Worm (Caenorhabditis elegans) whole organism, L1 larva: ENCODE results near the gene C08B6.3.
A peak's percentile ranks its signal among the peaks of the same experiment; 100 is the strongest.

Experiments
- C04F5.9 ChIP-seq: sonication (generic microtip); optimal IDR thresholded peaks from 2 replicates; lab custom pipeline; 2016; ENCODE audit warnings: missing genetic modification characterization, missing compliant biosample characterization
- C16A3.4 ChIP-seq: fragments of 150-350 bp; optimal IDR thresholded peaks from 2 replicates; lab custom pipeline; 2014; ENCODE audit warnings: missing biosample characterization, missing genetic modification characterization
- F16B12.6 ChIP-seq: fragments of 150-350 bp; optimal IDR thresholded peaks from 2 replicates; lab custom pipeline; 2014; ENCODE audit warnings: missing biosample characterization, missing genetic modification characterization
- aha-1 ChIP-seq: fragments of 150-350 bp; optimal IDR thresholded peaks from 2 replicates; lab custom pipeline; 2014; ENCODE audit warnings: missing biosample characterization, missing genetic modification characterization
- alr-1 ChIP-seq: fragments of 200-800 bp; sonication (Bioruptor generic); optimal IDR thresholded peaks from 2 replicates; lab custom pipeline; 2018; ENCODE audit warnings: borderline replicate concordance, mild to moderate bottlenecking, missing genetic modification characterization, missing compliant biosample characterization
- ama-1 ChIP-seq: fragments of 150-350 bp; optimal IDR thresholded peaks from 2 replicates; lab custom pipeline; 2014
- ceh-8 ChIP-seq: fragments of 200-800 bp; sonication (Bioruptor generic); optimal IDR thresholded peaks from 2 replicates; lab custom pipeline; 2018; ENCODE audit warnings: mild to moderate bottlenecking, missing genetic modification characterization, moderate library complexity, missing compliant biosample characterization
- ces-1 ChIP-seq: fragments of 150-350 bp; optimal IDR thresholded peaks from 2 replicates; lab custom pipeline; 2014; ENCODE audit warnings: missing biosample characterization, missing genetic modification reagents, missing genetic modification characterization
- dsc-1 ChIP-seq: sonication (generic microtip); optimal IDR thresholded peaks from 2 replicates; lab custom pipeline; 2016; ENCODE audit warnings: mild to moderate bottlenecking, missing genetic modification characterization, missing compliant biosample characterization
- egl-27 ChIP-seq, 2 experiments: fragments of 150-350 bp in 1 of 2; sonication (generic microtip); optimal IDR thresholded peaks; 3 replicates each; lab custom pipeline; 2017 to 2018; ENCODE audit warnings: missing biosample characterization in 2 of 2, missing genetic modification characterization in 2 of 2, missing genetic modification reagents in 2 of 2
- elt-2 ChIP-seq: sonication (generic microtip); optimal IDR thresholded peaks from 2 replicates; lab custom pipeline; 2016; ENCODE audit warnings: missing genetic modification characterization, mild to moderate bottlenecking, inconsistent platforms, missing compliant biosample characterization, missing genetic modification reagents
- fkh-10 ChIP-seq: sonication (generic microtip); optimal IDR thresholded peaks from 2 replicates; lab custom pipeline; 2017; ENCODE audit warnings: missing biosample characterization, missing genetic modification reagents, missing genetic modification characterization
- fkh-4 ChIP-seq: sonication (generic microtip); optimal IDR thresholded peaks from 2 replicates; lab custom pipeline; 2016; ENCODE audit warnings: missing compliant biosample characterization, missing genetic modification characterization, borderline replicate concordance
- fos-1 ChIP-seq: fragments of 150-350 bp; optimal IDR thresholded peaks from 2 replicates; lab custom pipeline; 2014; ENCODE audit warnings: missing biosample characterization, missing genetic modification characterization
- hpl-2 ChIP-seq: fragments of 150-350 bp; optimal IDR thresholded peaks from 2 replicates; lab custom pipeline; 2014; ENCODE audit warnings: missing biosample characterization, missing genetic modification reagents, missing genetic modification characterization
- lir-3 ChIP-seq: sonication (generic microtip); optimal IDR thresholded peaks from 2 replicates; lab custom pipeline; 2016; ENCODE audit warnings: mild to moderate bottlenecking, missing genetic modification characterization, moderate library complexity, missing compliant biosample characterization; ENCODE audit not compliant: poor library complexity
- lsy-2 ChIP-seq, 2 experiments: fragments of 150-350 bp; optimal IDR thresholded peaks; 2 replicates each; lab custom pipeline; 2014; ENCODE audit warnings: missing biosample characterization in 2 of 2, missing genetic modification characterization in 2 of 2
- mab-9 ChIP-seq: fragments of 200-800 bp; sonication (Bioruptor generic); IDR thresholded peaks from 2 replicates; pipeline ENCODE4 v1.3.6; 2022; ENCODE audit warnings: missing genetic modification reagents, missing genetic modification characterization, missing compliant biosample characterization
- mdl-1 ChIP-seq, 2 experiments: fragments of 150-350 bp; optimal IDR thresholded peaks; 2 replicates each; lab custom pipeline; 2014 to 2017; ENCODE audit warnings: missing biosample characterization in 2 of 2, missing genetic modification characterization in 2 of 2, inconsistent platforms in 1 of 2
- nhr-237 ChIP-seq: fragments of 150-350 bp; optimal IDR thresholded peaks from 2 replicates; lab custom pipeline; 2014; ENCODE audit warnings: missing biosample characterization, missing genetic modification characterization
- nhr-71 ChIP-seq: sonication (generic microtip); optimal IDR thresholded peaks from 2 replicates; lab custom pipeline; 2016; ENCODE audit warnings: mild to moderate bottlenecking, missing genetic modification characterization, moderate library complexity, missing compliant biosample characterization
- nhr-76 ChIP-seq: sonication (generic microtip); optimal IDR thresholded peaks from 2 replicates; lab custom pipeline; 2017; ENCODE audit warnings: missing biosample characterization, missing genetic modification characterization
- nhr-84 ChIP-seq: sonication (generic microtip); optimal IDR thresholded peaks from 2 replicates; lab custom pipeline; 2017; ENCODE audit warnings: missing biosample characterization, missing genetic modification characterization
- pqm-1 ChIP-seq: sonication (generic microtip); optimal IDR thresholded peaks from 3 replicates; lab custom pipeline; 2017; ENCODE audit warnings: missing biosample characterization, missing genetic modification characterization
- snu-23 ChIP-seq: sonication (generic microtip); optimal IDR thresholded peaks from 2 replicates; lab custom pipeline; 2016; ENCODE audit warnings: missing genetic modification characterization, missing compliant biosample characterization
- tbx-2 ChIP-seq: sonication (generic microtip); optimal IDR thresholded peaks from 2 replicates; lab custom pipeline; 2016; ENCODE audit warnings: missing genetic modification characterization, missing compliant biosample characterization
- unc-30 ChIP-seq: sonication (generic microtip); optimal IDR thresholded peaks from 2 replicates; lab custom pipeline; 2017; ENCODE audit warnings: missing biosample characterization, missing genetic modification characterization
- unc-62 ChIP-seq: fragments of 150-350 bp; optimal IDR thresholded peaks from 2 replicates; lab custom pipeline; 2014; ENCODE audit warnings: missing biosample characterization, missing genetic modification reagents, missing genetic modification characterization
- xbp-1 ChIP-seq: sonication (generic microtip); optimal IDR thresholded peaks from 2 replicates; lab custom pipeline; 2016; ENCODE audit warnings: missing genetic modification characterization, missing compliant biosample characterization
- ztf-11 ChIP-seq, 2 experiments: sonication (generic microtip); optimal IDR thresholded peaks; 2 replicates each; lab custom pipeline; 2016 to 2017; ENCODE audit warnings: missing genetic modification characterization in 2 of 2, missing biosample characterization in 1 of 2, missing compliant biosample characterization in 1 of 2

C08B6.3 gene

ce11 chrV:10114329-10114728 lies 2.2 kb upstream of the C08B6.3 start, which contains the start of gene cht-5:
Gene cht-5, plus strand, starts transcription at chrV:10114629.
- TF ChIP-seq dsc-1 (tag; lab: Kevin White, UChicago): no peak
- no peak for TF ChIP-seq lsy-2 (tag; optimal IDR thresholded peaks at IDR 0.05; lab: Kevin White, UChicago)
- TF ChIP-seq ceh-8: no peak
- TF ChIP-seq, all 84 proteins: peak for 0

DNA sequence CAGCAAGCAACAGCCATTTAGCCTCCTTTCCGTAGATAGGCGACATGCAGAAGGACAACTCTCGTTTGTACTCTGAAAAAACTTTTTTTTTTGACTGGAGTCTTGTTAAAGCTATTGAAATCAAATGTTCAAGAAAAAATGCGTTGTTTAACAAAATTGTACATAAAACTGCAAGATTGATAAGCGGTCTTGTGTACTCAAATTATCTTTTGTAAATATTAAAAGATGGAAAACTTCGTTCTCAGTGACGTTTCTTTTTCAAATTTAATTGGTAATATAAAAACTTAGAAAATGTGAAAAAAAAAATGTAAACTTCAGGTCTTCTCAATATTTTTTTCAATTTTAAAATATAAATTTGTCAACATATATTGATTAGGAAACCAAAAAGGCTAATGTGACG lies 958 bp downstream of the C08B6.3 start:
- TF ChIP-seq fkh-4 (tag; lab: Kevin White, UChicago) (no peak), ceh-8 (no peak), alr-1 (tag; lab: Kevin White, UChicago) (no peak), mdl-1 (tag; optimal IDR thresholded peaks at IDR 0.05; lab: Kevin White, UChicago) (no peak), C04F5.9 (tag; lab: Kevin White, UChicago) (no peak), snu-23 (GFP tag; lab: Kevin White, UChicago) (no peak), elt-2 (tag; lab: Kevin White, UChicago) (no peak), lir-3 (tag; lab: Kevin White, UChicago) (no peak), lsy-2 (tag; optimal IDR thresholded peaks at IDR 0.05; lab: Kevin White, UChicago) (no peak), pqm-1 (tag; lab: Kevin White, UChicago) (no peak), xbp-1 (no peak), hpl-2 (GFP tag; lab: Kevin White, UChicago) (no peak), tbx-2 (tag; lab: Kevin White, UChicago) (no peak), aha-1 (no peak), C16A3.4 (no peak), nhr-84 (no peak), ztf-11 (tag; optimal IDR thresholded peaks at IDR 0.05; lab: Kevin White, UChicago) (no peak)

ce11 chrV:10107309-10107708 lies 4.8 kb downstream of the C08B6.3 start, which contains the start of gene C08B6.11:
Gene C08B6.11, plus strand, starts transcription at chrV:10107609.
- TF ChIP-seq fos-1 (tag; lab: Kevin White, UChicago) (no peak), unc-62 (GFP tag; lab: Kevin White, UChicago) (no peak), unc-30 (no peak)

DNA sequence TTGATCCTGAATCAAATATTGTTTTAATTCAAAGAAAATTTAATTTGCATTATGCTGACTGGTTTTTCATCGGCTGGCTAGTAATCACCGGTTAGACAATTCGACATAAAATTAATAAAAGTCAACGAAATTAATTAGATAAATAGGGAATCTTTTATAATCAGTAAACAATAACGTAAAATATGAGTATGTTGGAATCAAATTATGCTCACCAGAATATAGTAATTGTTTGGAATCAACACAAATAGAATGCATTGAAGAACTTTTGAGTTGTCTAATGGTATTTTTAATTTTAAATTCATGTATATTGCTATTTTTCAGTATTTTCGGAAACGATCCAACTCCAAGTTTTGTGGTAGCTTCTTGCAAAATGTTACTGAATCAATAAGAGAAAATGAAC lies 6.7 kb downstream of the C08B6.3 start, which contains the start of gene C08B6.2:
Gene C08B6.2 (plus strand): TSS at position 301 of the 400 bp plus-strand sequence.
- TF ChIP-seq F16B12.6 (tag; lab: Kevin White, UChicago) (no peak), dsc-1 (tag; lab: Kevin White, UChicago) (no peak), mab-9 (no peak), nhr-71 (tag; lab: Kevin White, UChicago) (no peak), ama-1 (lab: Kevin White, UChicago) (no peak), lir-3 (tag; lab: Kevin White, UChicago) (no peak), nhr-76 (no peak), unc-62 (GFP tag; lab: Kevin White, UChicago) (no peak)

- TF ChIP-seq F16B12.6 (tag; lab: Kevin White, UChicago) (no peak), egl-27 (tag; optimal IDR thresholded peaks at IDR 0.05; lab: Kevin White, UChicago) (no peak), fkh-10 (GFP tag; lab: Kevin White, UChicago) (no peak), ces-1 (GFP tag; lab: Kevin White, UChicago) (no peak), elt-2 (tag; lab: Kevin White, UChicago) (peak; percentile 53)
Measured at ce11 chrV:10104785-10105310, 7.2 kb downstream of the C08B6.3 start, which contains the start of gene ugt-17. Gene ugt-17, minus strand, starts transcription at chrV:10104964.

ce11 chrV:10103811-10104210 lies 8.3 kb downstream of the C08B6.3 start:
- TF ChIP-seq elt-2 (tag; lab: Kevin White, UChicago) (peak; percentile 26), nhr-237 (tag; lab: Kevin White, UChicago) (no peak)
- TF ChIP-seq, all 84 proteins: peak for 1
